Fruit fly (Drosophila melanogaster) whole organism, embryonic: Measurements from ENCODE around the gene RhoGAP5A.

Experiments
- B-H1 ChIP-seq: fragments of 200-800 bp; sonication (Bioruptor generic); IDR thresholded peaks from 3 replicates; pipeline ENCODE4 v1.3.6; 2022; ENCODE audit warnings: missing biosample characterization, missing genetic modification characterization
- Bdp1 ChIP-seq: fragments of 200-800 bp; sonication (Bioruptor generic); optimal IDR thresholded peaks from 3 replicates; lab custom pipeline; 2016; ENCODE audit warnings: missing biosample characterization, missing genetic modification characterization
- Bgb ChIP-seq: fragments of 200-800 bp; sonication (Bioruptor generic); IDR thresholded peaks from 2 replicates; pipeline ENCODE4 v1.3.6; 2022; ENCODE audit warnings: missing biosample characterization, missing genetic modification characterization; ENCODE audit not compliant: partially characterized antibody
- CG10321 ChIP-seq: fragments of 200-800 bp; sonication (Bioruptor generic); IDR thresholded peaks from 2 replicates; pipeline ENCODE4 v1.3.6; 2022; ENCODE audit warnings: missing biosample characterization, missing genetic modification characterization
- CG10959 ChIP-seq: fragments of 200-800 bp; sonication (Bioruptor generic); IDR thresholded peaks from 2 replicates; pipeline ENCODE4 v1.3.6; 2022; ENCODE audit warnings: missing biosample characterization, missing genetic modification characterization
- CG12299 ChIP-seq: fragments of 200-800 bp; sonication (Bioruptor generic); optimal IDR thresholded peaks from 2 replicates; lab custom pipeline; 2018; ENCODE audit warnings: missing biosample characterization, mild to moderate bottlenecking, missing genetic modification characterization
- CG12659 ChIP-seq: fragments of 200-800 bp; sonication (Bioruptor generic); optimal IDR thresholded peaks from 3 replicates; lab custom pipeline; 2017; ENCODE audit warnings: mild to moderate bottlenecking, missing biosample characterization, missing genetic modification reagents, missing genetic modification characterization
- CG13894 ChIP-seq: fragments of 200-800 bp; sonication (Bioruptor generic); optimal IDR thresholded peaks from 3 replicates; lab custom pipeline; 2018; ENCODE audit warnings: missing biosample characterization, mild to moderate bottlenecking, missing genetic modification characterization, moderate library complexity
- CG14441 ChIP-seq: fragments of 200-800 bp; sonication (Bioruptor generic); IDR thresholded peaks from 2 replicates; pipeline ENCODE4 v1.3.6; 2022; ENCODE audit warnings: missing biosample characterization, missing genetic modification characterization
- CG14965 ChIP-seq: fragments of 200-800 bp; sonication (Bioruptor generic); optimal IDR thresholded peaks from 2 replicates; lab custom pipeline; 2016; ENCODE audit warnings: missing biosample characterization, missing genetic modification characterization, borderline replicate concordance
- CG15073 ChIP-seq: fragments of 200-800 bp; sonication (Bioruptor generic); optimal IDR thresholded peaks from 2 replicates; lab custom pipeline; 2016; ENCODE audit warnings: missing biosample characterization, missing genetic modification characterization
- CG16813 ChIP-seq: fragments of 200-800 bp; sonication (Bioruptor generic); IDR thresholded peaks from 3 replicates; pipeline ENCODE4 v1.3.6; 2022; ENCODE audit warnings: missing biosample characterization, missing genetic modification characterization; ENCODE audit not compliant: partially characterized antibody
- CG17359 ChIP-seq: fragments of 200-800 bp; sonication (Bioruptor generic); optimal IDR thresholded peaks from 3 replicates; lab custom pipeline; 2018; ENCODE audit warnings: missing biosample characterization, mild to moderate bottlenecking, missing genetic modification characterization, moderate library complexity
- CG2116 ChIP-seq: fragments of 200-800 bp; sonication (Bioruptor generic); optimal IDR thresholded peaks from 3 replicates; lab custom pipeline; 2018; ENCODE audit warnings: missing biosample characterization, mild to moderate bottlenecking, missing genetic modification characterization
- CG2129 ChIP-seq: fragments of 200-800 bp; sonication (Bioruptor generic); IDR thresholded peaks from 2 replicates; pipeline ENCODE4 v1.3.6; 2022; ENCODE audit warnings: missing biosample characterization, missing genetic modification characterization; ENCODE audit not compliant: partially characterized antibody
- CG2678 ChIP-seq: fragments of 200-800 bp; sonication (Bioruptor generic); optimal IDR thresholded peaks from 3 replicates; lab custom pipeline; 2019; ENCODE audit warnings: missing biosample characterization, mild to moderate bottlenecking, missing genetic modification characterization, moderate library complexity
- CG3281 ChIP-seq: fragments of 200-800 bp; sonication (Bioruptor generic); optimal IDR thresholded peaks from 3 replicates; lab custom pipeline; 2017; ENCODE audit warnings: missing biosample characterization, mild to moderate bottlenecking, missing genetic modification characterization
- CG6683 ChIP-seq: fragments of 200-800 bp; sonication (Bioruptor generic); optimal IDR thresholded peaks from 2 replicates; lab custom pipeline; 2017; ENCODE audit warnings: missing biosample characterization, mild to moderate bottlenecking, missing genetic modification characterization, missing genetic modification reagents
- CG6689 ChIP-seq: fragments of 200-800 bp; sonication (Bioruptor generic); IDR thresholded peaks from 2 replicates; pipeline ENCODE4 v1.3.6; 2022; ENCODE audit warnings: missing biosample characterization, missing genetic modification characterization
- Dad ChIP-seq: fragments of 200-800 bp; sonication (Bioruptor generic); optimal IDR thresholded peaks from 3 replicates; lab custom pipeline; 2016; ENCODE audit warnings: missing biosample characterization, missing genetic modification characterization
- Dip3 ChIP-seq: fragments of 200-800 bp; sonication (Bioruptor generic); optimal IDR thresholded peaks from 3 replicates; lab custom pipeline; 2016; ENCODE audit warnings: missing biosample characterization, missing genetic modification characterization
- Doc3 ChIP-seq: fragments of 200-800 bp; sonication (Bioruptor generic); IDR thresholded peaks from 3 replicates; pipeline ENCODE4 v1.3.6; 2022; ENCODE audit warnings: missing biosample characterization, missing genetic modification characterization; ENCODE audit not compliant: partially characterized antibody
- H2.0 ChIP-seq: fragments of 200-800 bp; sonication (Bioruptor generic); IDR thresholded peaks from 2 replicates; pipeline ENCODE4 v1.3.6; 2022; ENCODE audit warnings: missing biosample characterization, missing genetic modification characterization
- Hey ChIP-seq: fragments of 200-800 bp; sonication (Bioruptor generic); optimal IDR thresholded peaks from 3 replicates; lab custom pipeline; 2018; ENCODE audit warnings: missing biosample characterization, mild to moderate bottlenecking, missing genetic modification characterization
- Lhr ChIP-seq: fragments of 200-800 bp; sonication (Bioruptor generic); optimal IDR thresholded peaks from 3 replicates; lab custom pipeline; 2017; ENCODE audit warnings: mild to moderate bottlenecking, missing biosample characterization, missing genetic modification reagents, missing genetic modification characterization
- Lpt ChIP-seq: fragments of >200 bp; optimal IDR thresholded peaks from 2 replicates; lab custom pipeline; 2018; ENCODE audit warnings: missing biosample characterization, missing genetic modification characterization
- MBD-R2 ChIP-seq: fragments of 200-800 bp; sonication (Bioruptor generic); IDR thresholded peaks from 2 replicates; pipeline ENCODE4 v1.3.6; 2022; ENCODE audit warnings: missing biosample characterization, missing genetic modification characterization
- Ptx1 ChIP-seq: fragments of 200-800 bp; sonication (Bioruptor generic); IDR thresholded peaks from 2 replicates; pipeline ENCODE4 v1.3.6; 2022; ENCODE audit warnings: missing biosample characterization, missing genetic modification characterization
- Sin3A ChIP-seq: fragments of >200 bp; optimal IDR thresholded peaks from 2 replicates; lab custom pipeline; 2018
- Spps ChIP-seq: fragments of 200-800 bp; sonication (Bioruptor generic); optimal IDR thresholded peaks from 2 replicates; lab custom pipeline; 2018; ENCODE audit warnings: missing biosample characterization, mild to moderate bottlenecking, missing genetic modification characterization
- ase ChIP-seq: fragments of 200-800 bp; sonication (Bioruptor generic); IDR thresholded peaks from 3 replicates; pipeline ENCODE4 v1.3.6; 2022; ENCODE audit warnings: missing biosample characterization, missing genetic modification characterization
- cas ChIP-seq: fragments of 200-800 bp; sonication (Bioruptor generic); IDR thresholded peaks from 2 replicates; pipeline ENCODE4 v1.3.6; 2022; ENCODE audit warnings: missing biosample characterization, missing genetic modification characterization
- caup ChIP-seq: fragments of 200-800 bp; sonication (Bioruptor generic); optimal IDR thresholded peaks from 3 replicates; lab custom pipeline; 2017; ENCODE audit warnings: missing biosample characterization, mild to moderate bottlenecking, missing genetic modification characterization, moderate library complexity; ENCODE audit not compliant: severe bottlenecking
- cg ChIP-seq: fragments of 200-800 bp; sonication (Bioruptor generic); optimal IDR thresholded peaks from 3 replicates; lab custom pipeline; 2019; ENCODE audit warnings: missing biosample characterization, mild to moderate bottlenecking, missing genetic modification characterization, moderate library complexity
- dmrt11E ChIP-seq: fragments of 200-800 bp; sonication (Bioruptor generic); optimal IDR thresholded peaks from 3 replicates; lab custom pipeline; 2018; ENCODE audit warnings: missing biosample characterization, mild to moderate bottlenecking, missing genetic modification characterization, moderate library complexity
- ftz-f1 ChIP-seq: fragments of 200-800 bp; sonication (Bioruptor generic); optimal IDR thresholded peaks from 2 replicates; lab custom pipeline; 2016; ENCODE audit warnings: missing biosample characterization, missing genetic modification characterization
- hth ChIP-seq: fragments of >200 bp; optimal IDR thresholded peaks from 2 replicates; lab custom pipeline; 2017; ENCODE audit warnings: inconsistent platforms
- kay ChIP-seq: fragments of 200-800 bp; sonication (Bioruptor generic); optimal IDR thresholded peaks from 2 replicates; lab custom pipeline; 2016; ENCODE audit warnings: missing biosample characterization, missing genetic modification characterization
- klu ChIP-seq: fragments of 200-800 bp; sonication (Bioruptor generic); IDR thresholded peaks from 2 replicates; pipeline ENCODE4 v1.3.6; 2022; ENCODE audit warnings: missing biosample characterization, missing genetic modification characterization
- lab ChIP-seq: fragments of 200-800 bp; sonication (Bioruptor generic); optimal IDR thresholded peaks from 3 replicates; lab custom pipeline; 2017; ENCODE audit warnings: missing biosample characterization, missing genetic modification characterization, mild to moderate bottlenecking, moderate library complexity, missing genetic modification reagents
- lbe ChIP-seq: fragments of 200-800 bp; sonication (Bioruptor generic); optimal IDR thresholded peaks from 2 replicates; lab custom pipeline; 2016; ENCODE audit warnings: missing biosample characterization, mild to moderate bottlenecking, missing genetic modification characterization
- mirr ChIP-seq: fragments of 200-800 bp; sonication (Bioruptor generic); optimal IDR thresholded peaks from 3 replicates; lab custom pipeline; 2018; ENCODE audit warnings: missing biosample characterization, mild to moderate bottlenecking, missing genetic modification characterization
- nmo ChIP-seq: fragments of 200-800 bp; sonication (Bioruptor generic); optimal IDR thresholded peaks from 2 replicates; lab custom pipeline; 2018; ENCODE audit warnings: missing biosample characterization, mild to moderate bottlenecking, missing genetic modification characterization, moderate library complexity
- otp ChIP-seq: fragments of 200-800 bp; sonication (Bioruptor generic); IDR thresholded peaks from 3 replicates; pipeline ENCODE4, ENCODE4 v1.3.6; 2022; ENCODE audit warnings: missing biosample characterization, missing genetic modification characterization
- pan ChIP-seq, 4 experiments: fragments of >200 bp in 3 of 4; fragments of 200-800 bp in 1 of 4; sonication (Bioruptor generic) in 1 of 4; optimal IDR thresholded peaks in 3 of 4; IDR thresholded peaks in 1 of 4; 2 replicates each; pipeline versions ENCODE4 v1.3.6 to Lab custom; 2017 to 2022; ENCODE audit warnings: missing biosample characterization in 2 of 4, missing genetic modification characterization in 2 of 4, mixed read lengths in 1 of 4
- pnt ChIP-seq: fragments of 200-800 bp; sonication (Bioruptor generic); optimal IDR thresholded peaks from 3 replicates; lab custom pipeline; 2016; ENCODE audit warnings: missing biosample characterization, missing genetic modification characterization
- sug ChIP-seq: fragments of 200-800 bp; optimal IDR thresholded peaks from 2 replicates; lab custom pipeline; 2019; ENCODE audit warnings: missing biosample characterization, mild to moderate bottlenecking, missing genetic modification characterization, moderate library complexity
- unpg ChIP-seq: fragments of 200-800 bp; sonication (Bioruptor generic); optimal IDR thresholded peaks from 3 replicates; lab custom pipeline; 2018; ENCODE audit warnings: missing biosample characterization, mild to moderate bottlenecking, missing genetic modification characterization, moderate library complexity
- vvl ChIP-seq: fragments of 200-800 bp; sonication (Bioruptor generic); IDR thresholded peaks from 2 replicates; pipeline ENCODE4 v1.3.6; 2022; ENCODE audit warnings: missing biosample characterization, missing genetic modification characterization

Gene RhoGAP5A

dm6 chrX:5621893-5622803 is 3.5 kb upstream of the RhoGAP5A start, which contains the start of the genes Mlc-c and Pop1 (continued):
- peak; percentile 75 for TF ChIP-seq CG2129
- TF ChIP-seq Ptx1 (GFP tag; lab: Robert Waterston, UW), result no peak
- no peak for TF ChIP-seq CG2678
- TF ChIP-seq CG10321, result peak; percentile 79
- peak; percentile 93 for TF ChIP-seq Bgb (GFP tag; lab: Robert Waterston, UW)
- TF ChIP-seq CG16813, result peak; percentile 88
- no peak for TF ChIP-seq lbe (GFP tag; lab: Kevin White, UChicago)
- TF ChIP-seq Dad (GFP tag; lab: Kevin White, UChicago), result no peak
- peak; percentile 88 for TF ChIP-seq MBD-R2 (GFP tag; lab: Robert Waterston, UW)
- TF ChIP-seq sug (tag; lab: Kevin White, UChicago), result no peak
- no peak for TF ChIP-seq B-H1 (GFP tag; lab: Robert Waterston, UW)
- TF ChIP-seq nmo (GFP tag; lab: Kevin White, UChicago), result peak; percentile 26
- TF ChIP-seq CG12659 (GFP tag; lab: Kevin White, UChicago), result peak; percentile 16
- TF ChIP-seq otp, result no peak
- TF ChIP-seq CG6689 (GFP tag; lab: Robert Waterston, UW), result no peak
- no peak for TF ChIP-seq CG10959 (GFP tag; lab: Robert Waterston, UW)
- no peak for TF ChIP-seq mirr
- no peak for TF ChIP-seq Bdp1 (GFP tag; lab: Kevin White, UChicago)
- TF ChIP-seq CG6683 (GFP tag; lab: Kevin White, UChicago), result no peak
- TF ChIP-seq lab (GFP tag; lab: Kevin White, UChicago), result no peak
- no peak for TF ChIP-seq Hey (tag; lab: Kevin White, UChicago)
- no peak for TF ChIP-seq hth (lab: Kevin White, UChicago)
- no peak for TF ChIP-seq CG14965
- peak; percentile 13 for TF ChIP-seq CG13894 (tag; lab: Kevin White, UChicago)
- TF ChIP-seq ftz-f1 (GFP tag; lab: Kevin White, UChicago), result no peak
- no peak for TF ChIP-seq Lpt (GFP tag; lab: Kevin White, UChicago)
- no peak for TF ChIP-seq caup
- no peak for TF ChIP-seq Dip3 (GFP tag; lab: Kevin White, UChicago)
- TF ChIP-seq unpg (GFP tag; lab: Kevin White, UChicago), result no peak
- peak; percentile 83 for TF ChIP-seq kay (GFP tag; lab: Kevin White, UChicago)
- peak; percentile 80 for TF ChIP-seq CG2116 (GFP tag; lab: Kevin White, UChicago)
- TF ChIP-seq ase (GFP tag; lab: Robert Waterston, UW), result no peak
- TF ChIP-seq Spps, result no peak
- peak; percentile 68 for TF ChIP-seq Doc3 (GFP tag; lab: Robert Waterston, UW)
- no peak for TF ChIP-seq klu (GFP tag; lab: Robert Waterston, UW)
- TF ChIP-seq CG3281, result no peak
- no peak for TF ChIP-seq H2.0 (GFP tag; lab: Robert Waterston, UW)
- peak; percentile 48 for TF ChIP-seq cg (GFP tag; lab: Kevin White, UChicago)
- no peak for TF ChIP-seq Lhr (GFP tag; lab: Kevin White, UChicago)
- 0 out of 2 replicates have a peak, but pooled peaks have one; percentile 6 for TF ChIP-seq vvl (GFP tag; lab: Robert Waterston, UW)
- peak; percentile 59 for TF ChIP-seq Sin3A (lab: Kevin White, UChicago)
- TF ChIP-seq CG17359 (tag; lab: Kevin White, UChicago), result no peak
- no peak for TF ChIP-seq CG15073 (GFP tag; lab: Kevin White, UChicago)
- TF ChIP-seq pan (optimal IDR thresholded peaks at IDR 0.05; lab: Kevin White, UChicago), result no peak
- no peak for TF ChIP-seq pan (GFP tag; optimal IDR thresholded peaks at IDR 0.05 in 1 of 2, IDR thresholded peaks at IDR 0.05 in 1 of 2)
- TF ChIP-seq CG14441 (GFP tag; lab: Robert Waterston, UW), result no peak
- TF ChIP-seq cas (GFP tag; lab: Robert Waterston, UW), result no peak
- TF ChIP-seq CG12299, result no peak
- no peak for TF ChIP-seq dmrt11E
- no peak for TF ChIP-seq pnt (GFP tag; lab: Kevin White, UChicago)
